Fruit fly (Drosophila melanogaster): ENCODE data around the gene Pomp.

The Pomp gene

DNA sequence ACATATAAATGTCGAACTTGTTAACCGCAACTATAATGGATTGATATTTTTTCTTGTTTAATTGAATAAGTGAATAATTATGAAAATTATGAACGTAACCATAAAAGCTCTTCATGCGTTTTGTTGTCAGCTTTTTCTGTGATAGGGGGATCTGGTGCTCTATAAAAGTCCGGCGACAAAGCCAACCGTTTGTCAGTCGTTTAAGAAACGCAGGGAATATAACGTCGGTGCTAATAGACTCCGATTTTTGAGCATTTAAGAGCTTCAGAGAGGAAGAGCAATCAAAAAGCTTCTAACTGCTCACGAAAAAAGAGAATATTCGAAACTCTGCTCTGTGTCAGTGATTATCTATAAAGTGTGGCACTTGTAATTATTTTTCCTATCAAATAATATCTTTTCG is 43.6 kb downstream of the Pomp start, which contains the start of gene CG31674 (continued):
- TF ChIP-seq grn (GFP tag; optimal IDR thresholded peaks at IDR 0.05) (peak; percentile 28), crp (GFP tag; optimal IDR thresholded peaks at IDR 0.05) (no peak), CG3163 (GFP tag; optimal IDR thresholded peaks at IDR 0.05) (peak; percentile 96), CG17385 (GFP tag; optimal IDR thresholded peaks at IDR 0.05) (peak; percentile 39), CG12219 (GFP tag; optimal IDR thresholded peaks at IDR 0.05) (no peak), dmrt99B (tag; optimal IDR thresholded peaks at IDR 0.05) (peak; percentile 3), CG15269 (tag; optimal IDR thresholded peaks at IDR 0.05) (peak; percentile 22), cg (GFP tag; optimal IDR thresholded peaks at IDR 0.05) (no peak), D19A (tag; optimal IDR thresholded peaks at IDR 0.05) (peak; percentile 81), bigmax (GFP tag; optimal IDR thresholded peaks at IDR 0.05) (peak; percentile 5), CG2678 (tag; optimal IDR thresholded peaks at IDR 0.05) (peak; percentile 31), BtbVII (GFP tag; optimal IDR thresholded peaks at IDR 0.05) (peak; percentile 11), CG7745 (tag; optimal IDR thresholded peaks at IDR 0.05) (no peak), B-H2 (GFP tag; optimal IDR thresholded peaks at IDR 0.05) (peak; percentile 66), sens (GFP tag) (peak; percentile 28), sug (tag; optimal IDR thresholded peaks at IDR 0.05) (peak; percentile 37), exex (tag; optimal IDR thresholded peaks at IDR 0.05) (peak; percentile 79), CG13287 (GFP tag; IDR thresholded peaks at IDR 0.05; ENCODE audit: partially characterized antibody) (peak; percentile 53; the same call in 1 of the 2 replicates), HmgZ (tag; optimal IDR thresholded peaks at IDR 0.05) (peak; percentile 42), gro (GFP tag; optimal IDR thresholded peaks at IDR 0.05) (peak; percentile 47), CG34224 (GFP tag; IDR thresholded peaks at IDR 0.05; ENCODE audit: partially characterized antibody) (peak; percentile 32; the same call in 1 of the 3 replicates), lab (GFP tag; optimal IDR thresholded peaks at IDR 0.05) (peak; percentile 16), CG15601 (tag; optimal IDR thresholded peaks at IDR 0.05) (peak; percentile 6), CG17568 (GFP tag; optimal IDR thresholded peaks at IDR 0.05) (peak; percentile 1), unc-4 (GFP tag; IDR thresholded peaks at IDR 0.05; ENCODE audit: partially characterized antibody) (0 out of 2 replicates have a peak, but pooled peaks have one; percentile 15)

DNA sequence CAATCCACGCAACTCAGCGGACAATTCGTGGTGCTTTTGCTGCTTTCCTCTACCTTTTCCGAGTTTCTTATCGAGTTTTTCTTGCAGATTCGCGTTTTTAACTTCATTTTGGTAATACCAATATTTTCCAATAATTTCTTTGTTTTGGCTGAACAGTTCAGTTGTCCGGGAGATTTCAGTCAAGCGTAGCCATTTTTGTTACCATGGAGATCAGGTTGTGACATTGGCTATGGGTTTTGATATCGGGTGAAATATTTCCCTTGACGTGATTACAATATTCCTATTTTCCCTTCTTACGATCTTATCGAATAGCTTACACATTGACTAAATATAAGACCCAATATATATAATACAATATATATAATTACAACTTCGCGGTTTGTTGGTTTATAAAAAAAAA is 48.0 kb downstream of the Pomp start, which contains the start of gene Oseg5:
TSS of gene Oseg5 (minus strand) at position 340 of the 400 bp plus-strand sequence.
- TF ChIP-seq CG14441 (GFP tag; IDR thresholded peaks at IDR 0.05) (no peak), phol (tag; optimal IDR thresholded peaks at IDR 0.05) (peak; percentile 67), sug (tag; optimal IDR thresholded peaks at IDR 0.05) (peak; percentile 15), ERR (GFP tag; optimal IDR thresholded peaks at IDR 0.05) (no peak), ATbp (GFP tag; optimal IDR thresholded peaks at IDR 0.05) (no peak), CG15601 (tag; optimal IDR thresholded peaks at IDR 0.05) (peak; percentile 67), CG34224 (GFP tag; IDR thresholded peaks at IDR 0.05; ENCODE audit: partially characterized antibody) (no peak), CTCF (GFP tag; optimal IDR thresholded peaks at IDR 0.05) (peak; percentile 78), wdn (GFP tag; IDR thresholded peaks at IDR 0.05) (no peak), HmgZ (tag; optimal IDR thresholded peaks at IDR 0.05) (no peak), Usf (GFP tag; optimal IDR thresholded peaks at IDR 0.05) (no peak), CG6683 (GFP tag; optimal IDR thresholded peaks at IDR 0.05) (no peak), CG4730 (GFP tag; IDR thresholded peaks at IDR 0.05) (no peak), CG2712 (tag; optimal IDR thresholded peaks at IDR 0.05) (no peak), CG6791 (GFP tag; IDR thresholded peaks at IDR 0.05; ENCODE audit: partially characterized antibody) (no peak), CG5953 (GFP tag; IDR thresholded peaks at IDR 0.05) (no peak), D19A (tag; optimal IDR thresholded peaks at IDR 0.05) (no peak), E2f2 (GFP tag; IDR thresholded peaks at IDR 0.05) (no peak), dati (GFP tag; IDR thresholded peaks at IDR 0.05) (no peak), pfk (GFP tag; optimal IDR thresholded peaks at IDR 0.05) (no peak), CG9876 (GFP tag; optimal IDR thresholded peaks at IDR 0.05) (no peak), salm (tag; optimal IDR thresholded peaks at IDR 0.05) (no peak), CG10267 (tag; optimal IDR thresholded peaks at IDR 0.05) (no peak), E2f1 (GFP tag; IDR thresholded peaks at IDR 0.05) (no peak), Rfx (GFP tag; IDR thresholded peaks at IDR 0.05) (peak; percentile 96), her (GFP tag; optimal IDR thresholded peaks at IDR 0.05) (no peak), sens-2 (GFP tag; IDR thresholded peaks at IDR 0.05) (no peak), C15 (GFP tag; IDR thresholded peaks at IDR 0.05) (no peak), CG2199 (GFP tag; IDR thresholded peaks at IDR 0.05) (0 out of 3 replicates have a peak, but pooled peaks have one; percentile 51), Deaf1 (tag; optimal IDR thresholded peaks at IDR 0.05) (no peak)
